Fruit fly (Drosophila melanogaster) whole organism, pupa: ENCODE results near the gene vib.

ENCODE experiments used
- CG10348 ChIP-seq: fragments of 200-800 bp; sonication (Bioruptor generic); IDR thresholded peaks from 2 replicates; pipeline ENCODE4 v1.3.6; 2022; ENCODE audit warnings: missing biosample characterization, missing genetic modification characterization
- CG12605 ChIP-seq: fragments of 200-800 bp; sonication (Bioruptor generic); IDR thresholded peaks from 2 replicates; pipeline ENCODE4 v1.3.6; 2022; ENCODE audit warnings: missing biosample characterization, missing genetic modification characterization
- CG13204 ChIP-seq: fragments of 200-800 bp; sonication (Bioruptor generic); optimal IDR thresholded peaks from 2 replicates; lab custom pipeline; 2018; ENCODE audit warnings: missing biosample characterization, mild to moderate bottlenecking, missing genetic modification characterization, moderate library complexity
- CG14655 ChIP-seq: fragments of 200-800 bp; sonication (Bioruptor generic); optimal IDR thresholded peaks from 3 replicates; lab custom pipeline; 2017; ENCODE audit warnings: mild to moderate bottlenecking, missing biosample characterization, missing genetic modification reagents, missing genetic modification characterization
- CG15710 ChIP-seq: fragments of 200-800 bp; sonication (Bioruptor generic); optimal IDR thresholded peaks from 2 replicates; lab custom pipeline; 2018; ENCODE audit warnings: missing biosample characterization, mild to moderate bottlenecking, missing genetic modification characterization, moderate library complexity
- CG17806 ChIP-seq: fragments of 200-800 bp; sonication (Bioruptor generic); optimal IDR thresholded peaks from 2 replicates; lab custom pipeline; 2018; ENCODE audit warnings: missing biosample characterization, mild to moderate bottlenecking, missing genetic modification characterization, moderate library complexity
- CG32121 ChIP-seq: fragments of 200-800 bp; sonication (Bioruptor generic); IDR thresholded peaks from 2 replicates; pipeline ENCODE4 v1.3.6; 2022; ENCODE audit warnings: missing biosample characterization, missing genetic modification characterization
- CG34367 ChIP-seq: fragments of 200-800 bp; sonication (Bioruptor generic); optimal IDR thresholded peaks from 2 replicates; lab custom pipeline; 2018; ENCODE audit warnings: missing biosample characterization, mild to moderate bottlenecking, missing genetic modification characterization
- CG4496 ChIP-seq: fragments of 200-800 bp; sonication (Bioruptor generic); IDR thresholded peaks from 3 replicates; pipeline ENCODE4 v1.3.6; 2022; ENCODE audit warnings: missing biosample characterization, missing genetic modification characterization
- CG8159 ChIP-seq: fragments of 200-800 bp; sonication (Bioruptor generic); optimal IDR thresholded peaks from 3 replicates; lab custom pipeline; 2018; ENCODE audit warnings: missing biosample characterization, mild to moderate bottlenecking, missing genetic modification characterization, moderate library complexity
- CG8301 ChIP-seq: fragments of 200-800 bp; sonication (Bioruptor generic); optimal IDR thresholded peaks from 2 replicates; lab custom pipeline; 2018; ENCODE audit warnings: missing biosample characterization, mild to moderate bottlenecking, missing genetic modification characterization
- CG9948 ChIP-seq: fragments of 200-800 bp; sonication (Bioruptor generic); optimal IDR thresholded peaks from 2 replicates; lab custom pipeline; 2018; ENCODE audit warnings: missing biosample characterization, mild to moderate bottlenecking, missing genetic modification characterization, moderate library complexity
- D1 ChIP-seq: fragments of 200-800 bp; sonication (Bioruptor generic); optimal IDR thresholded peaks from 2 replicates; lab custom pipeline; 2018; ENCODE audit warnings: missing biosample characterization, mild to moderate bottlenecking, missing genetic modification characterization, moderate library complexity
- EcR ChIP-seq: fragments of 200-800 bp; sonication (Bioruptor generic); optimal IDR thresholded peaks from 3 replicates; lab custom pipeline; 2019; ENCODE audit warnings: missing biosample characterization, missing genetic modification characterization, mild to moderate bottlenecking, moderate library complexity, missing genetic modification reagents
- Ets98B ChIP-seq: fragments of 200-800 bp; sonication (Bioruptor generic); IDR thresholded peaks from 2 replicates; pipeline ENCODE4 v1.3.6; 2022; ENCODE audit warnings: missing biosample characterization, missing genetic modification characterization
- Pif1A ChIP-seq: fragments of 200-800 bp; sonication (Bioruptor generic); optimal IDR thresholded peaks from 3 replicates; lab custom pipeline; 2016; ENCODE audit warnings: missing biosample characterization, missing genetic modification characterization
- Pif1B ChIP-seq: fragments of 200-800 bp; sonication (Bioruptor generic); optimal IDR thresholded peaks from 3 replicates; lab custom pipeline; 2016; ENCODE audit warnings: missing biosample characterization, missing genetic modification characterization
- Snoo ChIP-seq: fragments of 200-800 bp; sonication (Bioruptor generic); optimal IDR thresholded peaks from 3 replicates; lab custom pipeline; 2017; ENCODE audit warnings: missing biosample characterization, mild to moderate bottlenecking, missing genetic modification characterization, inconsistent platforms
- fd96Ca ChIP-seq: fragments of 200-800 bp; sonication (Bioruptor generic); IDR thresholded peaks from 3 replicates; pipeline ENCODE4 v1.3.6; 2022; ENCODE audit warnings: missing biosample characterization, missing genetic modification characterization
- gl ChIP-seq: fragments of 200-800 bp; sonication (Bioruptor generic); optimal IDR thresholded peaks from 2 replicates; lab custom pipeline; 2018; ENCODE audit warnings: missing biosample characterization, mild to moderate bottlenecking, missing genetic modification characterization
- rn ChIP-seq: fragments of 200-800 bp; sonication (Bioruptor generic); IDR thresholded peaks from 2 replicates; pipeline ENCODE4 v1.3.6; 2022; ENCODE audit warnings: missing biosample characterization, missing genetic modification characterization

The vib gene

dm6 chr3R:19165620-19166055 lies 60.8 kb downstream of the vib start:
- TF ChIP-seq Pif1B, result peak; percentile 17
- TF ChIP-seq Snoo, result peak; percentile 14
- peak; percentile 32 for TF ChIP-seq CG13204
- peak; percentile 18 for TF ChIP-seq EcR (GFP tag; lab: Kevin White, UChicago)
- TF ChIP-seq D1 (tag; lab: Kevin White, UChicago), result no peak
- no peak for TF ChIP-seq CG17806
- TF ChIP-seq gl, result peak; percentile 70
- peak; percentile 49 for TF ChIP-seq Pif1A (GFP tag; lab: Kevin White, UChicago)
- peak; percentile 69 for TF ChIP-seq CG32121 (GFP tag; lab: Robert Waterston, UW)
- TF ChIP-seq CG12605 (GFP tag; lab: Robert Waterston, UW), result peak; percentile 89
- peak; percentile 20 for TF ChIP-seq CG15710 (tag; lab: Kevin White, UChicago)
- no peak for TF ChIP-seq rn (GFP tag; lab: Robert Waterston, UW)
- no peak for TF ChIP-seq CG10348 (GFP tag; lab: Robert Waterston, UW)
- TF ChIP-seq CG4496 (GFP tag; lab: Robert Waterston, UW), result peak; percentile 72
- no peak for TF ChIP-seq CG9948 (tag; lab: Kevin White, UChicago)
- TF ChIP-seq CG34367, result peak; percentile 6
- TF ChIP-seq CG8159 (tag; lab: Kevin White, UChicago), result peak; percentile 19
- TF ChIP-seq CG14655, result no peak
- no peak for TF ChIP-seq CG8301
- peak; percentile 56; the same call in 1 of the 3 replicates for TF ChIP-seq fd96Ca (GFP tag; lab: Robert Waterston, UW)
- TF ChIP-seq Ets98B (GFP tag; lab: Robert Waterston, UW), result peak; percentile 78
